Fruit fly (Drosophila melanogaster): ENCODE measurements around the gene wrm1.

wrm1 gene

dm6 chr3L:7380395-7380794, 45.4 kb upstream of the wrm1 start:
- TF ChIP-seq CG9817 (tag; optimal IDR thresholded peaks at IDR 0.05) (no peak), exex (tag; optimal IDR thresholded peaks at IDR 0.05) (peak; percentile 4), Dbx (GFP tag; IDR thresholded peaks at IDR 0.05) (0 out of 3 replicates have a peak, but pooled peaks have one; percentile 16), sug (tag; optimal IDR thresholded peaks at IDR 0.05) (peak; percentile 30), Dip3 (GFP tag; optimal IDR thresholded peaks at IDR 0.05) (no peak)

DNA sequence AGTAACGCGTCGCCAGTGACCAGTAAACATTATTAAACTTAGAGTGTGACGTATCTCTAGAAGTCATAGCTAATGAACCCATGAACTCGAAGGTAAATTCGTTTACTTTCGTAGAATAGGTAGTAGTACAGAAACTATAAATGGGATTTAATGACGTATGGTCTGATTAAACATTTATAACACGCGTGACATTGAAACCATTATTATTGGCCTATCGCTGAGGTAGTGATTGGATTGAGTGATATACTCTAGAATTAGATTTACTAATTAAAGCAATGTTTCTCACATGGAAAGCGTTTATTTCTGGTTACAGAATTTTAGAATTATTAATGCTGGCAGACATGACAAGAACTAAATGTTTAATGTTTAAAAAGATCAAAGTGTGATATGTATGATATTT, 41.8 kb upstream of the wrm1 start:
- TF ChIP-seq sug (tag; optimal IDR thresholded peaks at IDR 0.05) (peak; percentile 29), CG5245 (GFP tag; optimal IDR thresholded peaks at IDR 0.05) (no peak), exex (tag; optimal IDR thresholded peaks at IDR 0.05) (peak; percentile 83), Dad (GFP tag; optimal IDR thresholded peaks at IDR 0.05) (no peak), CG7987 (GFP tag; optimal IDR thresholded peaks at IDR 0.05) (no peak), CG2678 (tag; optimal IDR thresholded peaks at IDR 0.05) (no peak), Ravus (GFP tag; IDR thresholded peaks at IDR 0.05) (no peak), CG8924 (tag; optimal IDR thresholded peaks at IDR 0.05) (no peak), br (optimal IDR thresholded peaks at IDR 0.05) (no peak), CG6689 (GFP tag; IDR thresholded peaks at IDR 0.05) (no peak), B-H1 (GFP tag; IDR thresholded peaks at IDR 0.05) (no peak), CG9797 (GFP tag; optimal IDR thresholded peaks at IDR 0.05) (no peak), zf30C (GFP tag; optimal IDR thresholded peaks at IDR 0.05) (no peak), sd (tag; optimal IDR thresholded peaks at IDR 0.05) (no peak), ab (GFP tag; optimal IDR thresholded peaks at IDR 0.05) (no peak), CG7786 (GFP tag; optimal IDR thresholded peaks at IDR 0.05) (no peak), crp (GFP tag; optimal IDR thresholded peaks at IDR 0.05) (no peak), MESR4 (GFP tag; optimal IDR thresholded peaks at IDR 0.05) (no peak), CG34376 (GFP tag; optimal IDR thresholded peaks at IDR 0.05) (peak; percentile 36), CG10654 (GFP tag; optimal IDR thresholded peaks at IDR 0.05) (no peak), CG6813 (GFP tag; optimal IDR thresholded peaks at IDR 0.05) (no peak), CG10209 (GFP tag; optimal IDR thresholded peaks at IDR 0.05) (no peak), Atf-2 (GFP tag; optimal IDR thresholded peaks at IDR 0.05) (no peak), CG31388 (GFP tag; optimal IDR thresholded peaks at IDR 0.05) (no peak), sisA (GFP tag; IDR thresholded peaks at IDR 0.05) (no peak), CG4360 (GFP tag; IDR thresholded peaks at IDR 0.05) (no peak), Bgb (GFP tag; IDR thresholded peaks at IDR 0.05; ENCODE audit: partially characterized antibody) (no peak), CG10431 (GFP tag; optimal IDR thresholded peaks at IDR 0.05) (no peak), Hr3 (GFP tag; optimal IDR thresholded peaks at IDR 0.05) (no peak), Six4 (GFP tag; optimal IDR thresholded peaks at IDR 0.05) (no peak), CG12299 (tag; optimal IDR thresholded peaks at IDR 0.05) (no peak), mirr (GFP tag; optimal IDR thresholded peaks at IDR 0.05) (peak; percentile 71), Bdp1 (GFP tag; optimal IDR thresholded peaks at IDR 0.05) (no peak), Lhr (GFP tag; optimal IDR thresholded peaks at IDR 0.05) (no peak), Abd-B (GFP tag; optimal IDR thresholded peaks at IDR 0.05) (no peak), BtbVII (GFP tag; optimal IDR thresholded peaks at IDR 0.05) (peak; percentile 44)

DNA sequence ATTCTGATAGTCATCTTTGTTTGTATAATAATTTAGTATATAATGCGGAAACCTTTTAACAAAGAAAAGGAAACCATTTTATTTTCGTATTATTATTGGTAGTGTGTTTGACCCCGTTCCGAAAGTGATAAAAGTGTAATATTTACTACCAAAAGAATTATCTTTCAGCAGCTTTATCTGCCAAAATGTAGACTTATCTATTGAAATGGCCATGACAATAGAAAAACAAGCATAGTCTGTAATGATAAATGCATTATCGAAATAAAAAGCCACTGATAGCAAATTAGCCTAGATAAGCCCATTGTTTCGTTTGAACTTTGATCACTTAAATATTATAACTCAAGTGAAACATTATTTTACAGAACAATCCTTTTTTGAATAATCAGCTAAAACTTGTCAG, 41.1 kb upstream of the wrm1 start:
- TF ChIP-seq mirr (GFP tag; optimal IDR thresholded peaks at IDR 0.05) (peak; percentile 67), sd (tag; optimal IDR thresholded peaks at IDR 0.05) (no peak), CG34224 (GFP tag; IDR thresholded peaks at IDR 0.05; ENCODE audit: partially characterized antibody) (no peak), exex (tag; optimal IDR thresholded peaks at IDR 0.05) (peak; percentile 60)

All from whole organism, embryonic.